Worm (Caenorhabditis elegans) whole organism, young adult: Measurements from ENCODE around the gene C05B5.11.

Experiments used
- F22D6.2 ChIP-seq: sonication (generic microtip); optimal IDR thresholded peaks from 2 replicates; lab custom pipeline; 2016; ENCODE audit warnings: mild to moderate bottlenecking, missing genetic modification characterization, missing compliant biosample characterization
- F23B12.7 ChIP-seq: sonication (generic microtip); optimal IDR thresholded peaks from 2 replicates; lab custom pipeline; 2017; ENCODE audit warnings: missing genetic modification characterization, mild to moderate bottlenecking, missing compliant biosample characterization, antibody characterized with exemption, moderate library complexity; ENCODE audit not compliant: insufficient read depth
- F57A8.1 ChIP-seq: fragments of 200-800 bp; sonication (Bioruptor generic); optimal IDR thresholded peaks from 2 replicates; lab custom pipeline; 2018; ENCODE audit warnings: mild to moderate bottlenecking, missing genetic modification characterization, moderate library complexity, missing compliant biosample characterization
- F57C9.4 ChIP-seq: sonication (generic microtip); optimal IDR thresholded peaks from 2 replicates; lab custom pipeline; 2017; ENCODE audit warnings: mild to moderate bottlenecking, missing genetic modification characterization, missing compliant biosample characterization
- K11D2.4 ChIP-seq: fragments of 200-800 bp; sonication (Bioruptor generic); IDR thresholded peaks from 2 replicates; pipeline ENCODE4 v1.3.6; 2022; ENCODE audit warnings: missing genetic modification reagents, missing genetic modification characterization, missing compliant biosample characterization
- T26A5.8 ChIP-seq: sonication (generic microtip); optimal IDR thresholded peaks from 2 replicates; lab custom pipeline; 2016; ENCODE audit warnings: missing genetic modification characterization, missing compliant biosample characterization
- Y67H2A.10 ChIP-seq: fragments of 200-800 bp; sonication (Bioruptor generic); conservative IDR thresholded peaks from 2 replicates; pipeline ENCODE4 v1.3.6; 2022; ENCODE audit warnings: missing genetic modification reagents, missing genetic modification characterization, missing compliant biosample characterization
- akir-1 ChIP-seq: fragments of 200-800 bp; sonication (Bioruptor generic); optimal IDR thresholded peaks from 2 replicates; lab custom pipeline; 2018; ENCODE audit warnings: mild to moderate bottlenecking, missing genetic modification characterization, moderate library complexity, missing compliant biosample characterization
- ama-1 ChIP-seq, 3 experiments: fragments of 150-350 bp in 1 of 3; sonication (generic microtip) in 2 of 3; optimal IDR thresholded peaks; 2 replicates each; lab custom pipeline; 2014 to 2018; ENCODE audit warnings: missing biosample characterization in 2 of 3, missing genetic modification characterization in 2 of 3, missing genetic modification reagents in 2 of 3
- aptf-2 ChIP-seq: fragments of 200-800 bp; sonication (Bioruptor generic); conservative IDR thresholded peaks from 2 replicates; pipeline ENCODE4 v1.3.6; 2022; ENCODE audit warnings: missing genetic modification reagents, missing genetic modification characterization, missing compliant biosample characterization
- aptf-3 ChIP-seq: fragments of 200-800 bp; sonication (Bioruptor generic); IDR thresholded peaks from 2 replicates; pipeline ENCODE4 v1.3.6; 2022; ENCODE audit warnings: missing genetic modification characterization, missing compliant biosample characterization
- bed-2 ChIP-seq: fragments of 200-800 bp; sonication (Bioruptor generic); IDR thresholded peaks from 2 replicates; pipeline ENCODE4 v1.3.6; 2022; ENCODE audit warnings: missing genetic modification reagents, missing genetic modification characterization, missing compliant biosample characterization
- cebp-1 ChIP-seq, 2 experiments: fragments of 200-800 bp in 1 of 2; sonication (Bioruptor generic) in 1 of 2; sonication (generic microtip) in 1 of 2; IDR thresholded peaks in 1 of 2; optimal IDR thresholded peaks in 1 of 2; 2 replicates each; pipeline versions ENCODE4 v1.3.6 to Lab custom; 2017 to 2022; ENCODE audit warnings: missing compliant biosample characterization in 2 of 2, missing genetic modification characterization in 2 of 2, mild to moderate bottlenecking in 1 of 2, missing genetic modification reagents in 1 of 2, moderate library complexity in 1 of 2
- ceh-100 ChIP-seq: fragments of 200-800 bp; sonication (Bioruptor generic); IDR thresholded peaks from 2 replicates; pipeline ENCODE4 v1.3.6; 2022; ENCODE audit warnings: missing genetic modification reagents, missing genetic modification characterization, missing compliant biosample characterization
- ceh-79 ChIP-seq: sonication (generic microtip); optimal IDR thresholded peaks from 2 replicates; lab custom pipeline; 2017; ENCODE audit warnings: mild to moderate bottlenecking, missing genetic modification characterization, missing compliant biosample characterization
- ceh-91 ChIP-seq: fragments of 200-800 bp; sonication (Bioruptor generic); IDR thresholded peaks from 2 replicates; pipeline ENCODE4 v1.3.6; 2022; ENCODE audit warnings: missing genetic modification reagents, missing genetic modification characterization, missing compliant biosample characterization
- efl-1 ChIP-seq: fragments of 150-350 bp; optimal IDR thresholded peaks from 2 replicates; lab custom pipeline; 2014; ENCODE audit warnings: missing biosample characterization, missing genetic modification reagents, missing genetic modification characterization
- egl-44 ChIP-seq: fragments of 200-800 bp; sonication (Bioruptor generic); IDR thresholded peaks from 2 replicates; pipeline ENCODE4 v1.3.6; 2022; ENCODE audit warnings: missing genetic modification reagents, missing genetic modification characterization, missing compliant biosample characterization
- egrh-3 ChIP-seq: fragments of 200-800 bp; sonication (Bioruptor generic); IDR thresholded peaks from 2 replicates; pipeline ENCODE4 v1.3.6; 2022; ENCODE audit warnings: missing genetic modification reagents, missing genetic modification characterization, missing compliant biosample characterization
- ekl-4 ChIP-seq: fragments of 200-800 bp; sonication (Bioruptor generic); IDR thresholded peaks from 2 replicates; pipeline ENCODE4 v1.3.6; 2022; ENCODE audit warnings: missing genetic modification reagents, missing genetic modification characterization, missing compliant biosample characterization
- him-1 ChIP-seq: sonication (generic microtip); optimal IDR thresholded peaks from 2 replicates; lab custom pipeline; 2016; ENCODE audit warnings: missing genotype, missing genetic modification reagents, missing genetic modification characterization, missing compliant biosample characterization
- hrde-1 ChIP-seq: sonication (generic microtip); optimal IDR thresholded peaks from 2 replicates; lab custom pipeline; 2016; ENCODE audit warnings: missing genetic modification characterization, mild to moderate bottlenecking, missing compliant biosample characterization, moderate library complexity, missing genotype, missing genetic modification reagents, borderline replicate concordance
- lag-1 ChIP-seq: fragments of 200-800 bp; sonication (Bioruptor generic); IDR thresholded peaks from 2 replicates; pipeline ENCODE4 v1.3.6; 2022; ENCODE audit warnings: missing genetic modification reagents, missing genetic modification characterization, missing compliant biosample characterization
- let-526 ChIP-seq: fragments of 200-800 bp; sonication (Bioruptor generic); IDR thresholded peaks from 2 replicates; pipeline ENCODE4 v1.3.6; 2022; ENCODE audit warnings: missing genetic modification reagents, missing genetic modification characterization, missing compliant biosample characterization
- lir-1 ChIP-seq: fragments of 200-800 bp; sonication (Bioruptor generic); conservative IDR thresholded peaks from 2 replicates; pipeline ENCODE4 v1.3.6; 2022; ENCODE audit warnings: missing genetic modification reagents, missing genetic modification characterization, missing compliant biosample characterization
- madf-3 ChIP-seq: fragments of 200-800 bp; sonication (Bioruptor generic); IDR thresholded peaks from 2 replicates; pipeline ENCODE4 v1.3.6; 2022; ENCODE audit warnings: missing genetic modification reagents, missing genetic modification characterization, missing compliant biosample characterization
- madf-6 ChIP-seq: fragments of 200-800 bp; sonication (Bioruptor generic); IDR thresholded peaks from 2 replicates; pipeline ENCODE4 v1.3.6; 2022; ENCODE audit warnings: missing genetic modification reagents, missing genetic modification characterization, missing compliant biosample characterization
- mcd-1 ChIP-seq: fragments of 200-800 bp; sonication (Bioruptor generic); IDR thresholded peaks from 2 replicates; pipeline ENCODE4 v1.3.6; 2022; ENCODE audit warnings: missing genetic modification reagents, missing genetic modification characterization, missing compliant biosample characterization
- mes-4 ChIP-seq: sonication (generic microtip); optimal IDR thresholded peaks from 2 replicates; lab custom pipeline; 2016; ENCODE audit warnings: missing genotype, missing genetic modification characterization, missing compliant biosample characterization
- nhr-27 ChIP-seq: fragments of 200-800 bp; sonication (Bioruptor generic); optimal IDR thresholded peaks from 2 replicates; lab custom pipeline; 2018; ENCODE audit warnings: mild to moderate bottlenecking, missing genetic modification characterization, moderate library complexity, missing compliant biosample characterization
- sdz-38 ChIP-seq: sonication (generic microtip); optimal IDR thresholded peaks from 2 replicates; lab custom pipeline; 2016; ENCODE audit warnings: missing genotype, missing genetic modification characterization, missing compliant biosample characterization
- snpc-1.3 ChIP-seq: sonication (generic microtip); optimal IDR thresholded peaks from 2 replicates; lab custom pipeline; 2017; ENCODE audit warnings: missing genetic modification characterization, mild to moderate bottlenecking, missing compliant biosample characterization, antibody characterized with exemption, moderate library complexity, missing genotype, missing genetic modification reagents; ENCODE audit not compliant: insufficient read depth
- unc-130 ChIP-seq: sonication (generic microtip); optimal IDR thresholded peaks from 2 replicates; lab custom pipeline; 2016; ENCODE audit warnings: missing genetic modification reagents, missing genetic modification characterization, missing compliant biosample characterization
- zfh-2 ChIP-seq: fragments of 200-800 bp; sonication (Bioruptor generic); conservative IDR thresholded peaks from 2 replicates; pipeline ENCODE4 v1.3.6; 2022; ENCODE audit warnings: missing genetic modification reagents, missing genetic modification characterization, missing compliant biosample characterization
- zim-3 ChIP-seq: sonication (generic microtip); optimal IDR thresholded peaks from 2 replicates; lab custom pipeline; 2017; ENCODE audit warnings: mild to moderate bottlenecking, missing genetic modification characterization, moderate library complexity, missing compliant biosample characterization
- ztf-3 ChIP-seq: fragments of 200-800 bp; sonication (Bioruptor generic); optimal IDR thresholded peaks from 2 replicates; lab custom pipeline; 2018; ENCODE audit warnings: mild to moderate bottlenecking, missing genetic modification characterization, missing compliant biosample characterization
- ztf-6 ChIP-seq: fragments of 200-800 bp; sonication (Bioruptor generic); IDR thresholded peaks from 2 replicates; pipeline ENCODE4 v1.3.6; 2022; ENCODE audit warnings: missing genetic modification reagents, missing genetic modification characterization, missing compliant biosample characterization

The C05B5.11 gene

DNA sequence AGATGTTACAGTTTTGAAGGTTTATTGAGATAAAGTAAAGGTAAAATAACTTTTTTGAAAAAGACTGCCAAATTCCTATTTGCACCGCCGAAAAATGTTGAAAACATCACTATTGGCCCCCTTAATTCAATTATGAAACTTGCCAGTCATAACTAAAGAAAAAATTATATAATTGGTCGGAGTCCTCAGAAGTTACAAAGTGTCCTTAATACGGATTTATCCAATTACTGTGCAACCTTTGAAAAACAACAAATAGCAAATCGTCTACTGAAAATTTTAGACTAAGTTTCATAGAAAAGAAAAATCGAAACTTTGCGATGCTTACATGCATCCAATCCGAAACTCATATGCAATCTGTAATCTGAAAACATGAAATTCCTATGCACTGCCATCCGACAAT lies 19.7 kb upstream of the C05B5.11 start:
- TF ChIP-seq ceh-91 (GFP tag; lab: Robert Waterston, UW), result no peak
- no peak for TF ChIP-seq F22D6.2 (tag; lab: Kevin White, UChicago)
- no peak for TF ChIP-seq ceh-79
- no peak for TF ChIP-seq ztf-3 (GFP tag; lab: Kevin White, UChicago)
- TF ChIP-seq lir-1 (GFP tag; lab: Robert Waterston, UW), result no peak
- TF ChIP-seq zim-3 (tag; lab: Kevin White, UChicago), result no peak
- no peak for TF ChIP-seq K11D2.4 (GFP tag; lab: Robert Waterston, UW)
- TF ChIP-seq aptf-2, result no peak

DNA sequence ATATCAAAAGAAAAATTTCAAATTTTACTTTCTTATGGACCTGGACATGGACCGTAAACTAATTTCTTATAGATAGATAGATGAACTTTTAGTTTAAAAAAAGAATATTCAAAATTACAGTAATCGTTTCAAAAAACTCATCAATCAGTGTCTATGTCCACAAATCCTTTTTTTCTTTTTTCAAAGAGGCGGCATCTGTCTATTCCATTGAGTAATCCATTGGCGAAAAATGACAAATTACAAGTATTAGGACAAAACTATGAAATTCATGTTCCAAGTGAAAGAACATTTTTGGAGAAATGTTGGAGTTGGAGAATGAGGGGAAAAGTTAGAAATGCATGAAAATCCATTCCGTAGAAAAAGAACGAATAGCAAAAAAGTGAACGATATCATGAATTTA lies 18.8 kb upstream of the C05B5.11 start:
- TF ChIP-seq K11D2.4 (GFP tag; lab: Robert Waterston, UW) (no peak), F57C9.4 (no peak), unc-130 (GFP tag; lab: Kevin White, UChicago) (no peak), sdz-38 (tag; lab: Kevin White, UChicago) (no peak), akir-1 (no peak), hrde-1 (tag; lab: Kevin White, UChicago) (no peak)

- TF ChIP-seq egl-44 (GFP tag; lab: Robert Waterston, UW) (no peak), ceh-100 (GFP tag; lab: Robert Waterston, UW) (no peak), aptf-3 (no peak), Y67H2A.10 (GFP tag; lab: Robert Waterston, UW) (no peak), mes-4 (tag; lab: Kevin White, UChicago) (no peak), efl-1 (GFP tag; lab: Kevin White, UChicago) (no peak)
These were observed 17.4 kb upstream of the C05B5.11 start, which contains the start of gene C05B5.12 for ce11 chrIII:9986827-9987429. C05B5.12 (plus strand) TSS chrIII:9987379.

- TF ChIP-seq snpc-1.3 (tag; lab: Kevin White, UChicago) (no peak), ztf-6 (GFP tag; lab: Robert Waterston, UW) (no peak), madf-3 (GFP tag; lab: Robert Waterston, UW) (no peak), lag-1 (no peak)
- TF ChIP-seq, all 124 proteins: peak for 0
These were observed 16.0 kb upstream of the C05B5.11 start, which contains the start of gene C05B5.1 for ce11 chrIII:9988352-9988751. C05B5.1 (minus strand) TSS chrIII:9988452.

DNA sequence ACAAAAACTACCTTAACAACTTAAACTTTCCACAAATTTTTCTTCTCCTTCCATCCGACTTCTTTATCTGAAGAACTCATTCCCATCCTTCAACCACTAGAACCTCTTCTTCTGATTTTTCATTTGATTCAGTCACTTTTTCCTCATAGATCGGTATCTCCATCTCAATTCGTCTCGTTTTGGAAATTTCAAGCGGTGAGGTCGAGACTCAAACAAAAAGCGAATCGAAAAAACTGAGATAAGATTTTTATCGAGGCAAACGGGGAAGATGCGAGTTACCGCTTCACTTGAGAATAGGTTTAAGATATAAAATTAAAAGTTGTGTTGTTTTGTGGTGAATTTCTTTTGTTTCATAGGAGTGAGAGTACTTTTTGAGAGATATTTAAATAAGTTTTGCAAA lies 13.0 kb upstream of the C05B5.11 start:
- no peak for TF ChIP-seq mcd-1

DNA sequence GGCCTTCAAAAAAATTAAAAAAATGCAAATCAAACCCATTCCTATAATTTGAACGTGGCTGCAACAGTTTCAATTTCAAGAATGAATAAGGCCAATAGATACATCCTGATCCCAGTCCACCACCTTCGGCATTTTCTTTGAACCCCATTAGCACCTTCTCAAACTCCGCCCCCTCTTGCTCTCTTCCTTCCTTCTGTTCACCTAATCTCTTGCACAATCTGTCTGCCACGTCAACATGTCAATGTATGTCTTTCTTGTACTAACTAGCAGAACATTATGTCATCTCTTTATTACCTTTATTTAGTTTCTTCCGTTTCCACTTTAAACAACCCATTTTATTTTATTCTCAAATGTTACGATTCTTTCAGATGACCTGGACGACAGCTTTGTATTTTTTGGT lies 10.8 kb upstream of the C05B5.11 start, which contains the start of gene C05B5.4:
Gene C05B5.4 (plus strand): TSS at position 351 of the 400 bp plus-strand sequence.
- TF ChIP-seq ceh-79, result no peak
- TF ChIP-seq madf-6 (GFP tag; lab: Robert Waterston, UW), result no peak
- no peak for TF ChIP-seq him-1 (tag; lab: Kevin White, UChicago)
- no peak for TF ChIP-seq nhr-27

ce11 chrIII:9997890-9998289 lies 6.4 kb upstream of the C05B5.11 start, which contains the start of gene pqn-8:
pqn-8 (minus strand) TSS chrIII:9997990.
- TF ChIP-seq cebp-1 (GFP tag; IDR thresholded peaks at IDR 0.05; lab: Robert Waterston, UW) (no peak), cebp-1 (tag; optimal IDR thresholded peaks at IDR 0.05; lab: Kevin White, UChicago) (no peak), let-526 (GFP tag; lab: Robert Waterston, UW) (no peak), T26A5.8 (tag; lab: Kevin White, UChicago) (no peak), aptf-2 (no peak), ekl-4 (GFP tag; lab: Robert Waterston, UW) (no peak), zfh-2 (GFP tag; lab: Robert Waterston, UW) (no peak), F57A8.1 (GFP tag; lab: Kevin White, UChicago) (no peak), snpc-1.3 (tag; lab: Kevin White, UChicago) (no peak), ama-1 (optimal IDR thresholded peaks at IDR 0.05; lab: Kevin White, UChicago) (no peak), ama-1 (GFP tag; optimal IDR thresholded peaks at IDR 0.05; lab: Kevin White, UChicago) (no peak), F57C9.4 (no peak), F23B12.7 (tag; lab: Kevin White, UChicago) (no peak), bed-2 (GFP tag; lab: Robert Waterston, UW) (no peak), egrh-3 (GFP tag; lab: Robert Waterston, UW) (no peak)
